Worm (Caenorhabditis elegans) whole organism, midembryonic: ENCODE data around the gene F56B3.2.
"Not testable (repeated sequence)": the region's sequence is repeated elsewhere in the genome, so short reads cannot be mapped to it uniquely, and the experiment has no call there.

Experiments used
- T22C8.4 ChIP-seq: fragments of 200-800 bp; sonication (Bioruptor generic); IDR thresholded peaks from 2 replicates; pipeline ENCODE4 v1.3.6; 2022; ENCODE audit warnings: missing genetic modification characterization, missing compliant biosample characterization
- cog-1 ChIP-seq: sonication (generic microtip); optimal IDR thresholded peaks from 2 replicates; lab custom pipeline; 2016; ENCODE audit warnings: missing genetic modification characterization, missing compliant biosample characterization
- flt-1 ChIP-seq: fragments of 200-800 bp; sonication (Bioruptor generic); IDR thresholded peaks from 2 replicates; pipeline ENCODE4 v1.3.6; 2022; ENCODE audit warnings: missing genetic modification characterization, missing compliant biosample characterization
- klf-2 ChIP-seq: fragments of 200-800 bp; sonication (Bioruptor generic); conservative IDR thresholded peaks from 2 replicates; pipeline ENCODE4 v1.3.6; 2022; ENCODE audit warnings: missing genetic modification reagents, missing genetic modification characterization, missing compliant biosample characterization
- med-1 ChIP-seq: sonication (generic microtip); optimal IDR thresholded peaks from 2 replicates; lab custom pipeline; 2017; ENCODE audit warnings: missing genetic modification characterization, mild to moderate bottlenecking, missing compliant biosample characterization, antibody characterized with exemption, missing genetic modification reagents; ENCODE audit not compliant: insufficient read depth
- ref-1 ChIP-seq: fragments of 200-800 bp; sonication (Bioruptor generic); conservative IDR thresholded peaks from 2 replicates; pipeline ENCODE4 v1.3.6; 2022; ENCODE audit warnings: missing genetic modification reagents, missing genetic modification characterization, missing compliant biosample characterization
- tab-1 ChIP-seq: fragments of 200-800 bp; sonication (Bioruptor generic); IDR thresholded peaks from 2 replicates; pipeline ENCODE4 v1.3.6; 2022; ENCODE audit warnings: missing genetic modification characterization, missing compliant biosample characterization
- ztf-23 ChIP-seq: fragments of 200-800 bp; sonication (Bioruptor generic); IDR thresholded peaks from 2 replicates; pipeline ENCODE4 v1.3.6; 2022; ENCODE audit warnings: missing genetic modification reagents, missing genetic modification characterization, missing compliant biosample characterization
- ztf-29 ChIP-seq: fragments of 200-800 bp; sonication (Bioruptor generic); IDR thresholded peaks from 2 replicates; pipeline ENCODE4 v1.3.6; 2022; ENCODE audit warnings: missing genetic modification reagents, missing genetic modification characterization, missing compliant biosample characterization

F56B3.2 gene

ce11 chrIV:795383-795872, 27.0 kb upstream of the F56B3.2 start, which contains the start of gene skr-18:
TSS of gene skr-18 (minus strand) at chrIV:795433.
- TF ChIP-seq ztf-23 (GFP tag; lab: Robert Waterston, UW) (no peak), tab-1 (GFP tag; lab: Robert Waterston, UW) (no peak), ztf-29 (GFP tag; lab: Robert Waterston, UW) (no peak), klf-2 (GFP tag; lab: Robert Waterston, UW) (no peak), med-1 (GFP tag; lab: Kevin White, UChicago) (no peak), T22C8.4 (GFP tag; lab: Robert Waterston, UW) (no peak), ref-1 (GFP tag; lab: Robert Waterston, UW) (no peak), flt-1 (GFP tag; lab: Robert Waterston, UW) (no peak), cog-1 (tag; lab: Kevin White, UChicago) (no peak)

- TF ChIP-seq klf-2 (GFP tag; lab: Robert Waterston, UW): no peak
- TF ChIP-seq ref-1 (GFP tag; lab: Robert Waterston, UW): no peak
- no peak for TF ChIP-seq flt-1 (GFP tag; lab: Robert Waterston, UW)
- TF ChIP-seq T22C8.4 (GFP tag; lab: Robert Waterston, UW): no peak
- TF ChIP-seq med-1 (GFP tag; lab: Kevin White, UChicago): no peak
- no peak for TF ChIP-seq cog-1 (tag; lab: Kevin White, UChicago)
- no peak for TF ChIP-seq tab-1 (GFP tag; lab: Robert Waterston, UW)
- TF ChIP-seq ztf-23 (GFP tag; lab: Robert Waterston, UW): no peak
- no peak for TF ChIP-seq ztf-29 (GFP tag; lab: Robert Waterston, UW)
These were observed 25.9 kb upstream of the F56B3.2 start, which contains the start of gene F56B3.4 for ce11 chrIV:794275-794674. TSS of gene F56B3.4 (minus strand) at chrIV:794275.

ce11 chrIV:787755-788154, 19.4 kb upstream of the F56B3.2 start, which contains the start of gene F56B3.6:
TSS of gene F56B3.6 (plus strand) at chrIV:788055.
- TF ChIP-seq cog-1 (tag; lab: Kevin White, UChicago) (no peak), ref-1 (GFP tag; lab: Robert Waterston, UW) (no peak), flt-1 (GFP tag; lab: Robert Waterston, UW) (no peak), klf-2 (GFP tag; lab: Robert Waterston, UW) (no peak), med-1 (GFP tag; lab: Kevin White, UChicago) (no peak), ztf-29 (GFP tag; lab: Robert Waterston, UW) (no peak), ztf-23 (GFP tag; lab: Robert Waterston, UW) (no peak), tab-1 (GFP tag; lab: Robert Waterston, UW) (no peak), T22C8.4 (GFP tag; lab: Robert Waterston, UW) (no peak)

- TF ChIP-seq flt-1 (GFP tag; lab: Robert Waterston, UW) (no peak), ref-1 (GFP tag; lab: Robert Waterston, UW) (no peak), tab-1 (GFP tag; lab: Robert Waterston, UW) (no peak), cog-1 (tag; lab: Kevin White, UChicago) (no peak), ztf-23 (GFP tag; lab: Robert Waterston, UW) (no peak), med-1 (GFP tag; lab: Kevin White, UChicago) (no peak), klf-2 (GFP tag; lab: Robert Waterston, UW) (no peak), T22C8.4 (GFP tag; lab: Robert Waterston, UW) (no peak), ztf-29 (GFP tag; lab: Robert Waterston, UW) (no peak)
These were observed 14.0 kb upstream of the F56B3.2 start for ce11 chrIV:782393-782792.

ce11 chrIV:778484-778883, 10.1 kb upstream of the F56B3.2 start, which contains the start of gene ugt-52:
TSS of gene ugt-52 (plus strand) at chrIV:778784.
- no peak for TF ChIP-seq tab-1 (GFP tag; lab: Robert Waterston, UW)
- no peak for TF ChIP-seq flt-1 (GFP tag; lab: Robert Waterston, UW)
- no peak for TF ChIP-seq ztf-23 (GFP tag; lab: Robert Waterston, UW)
- no peak for TF ChIP-seq ztf-29 (GFP tag; lab: Robert Waterston, UW)
- TF ChIP-seq ref-1 (GFP tag; lab: Robert Waterston, UW): no peak
- TF ChIP-seq med-1 (GFP tag; lab: Kevin White, UChicago): no peak
- TF ChIP-seq T22C8.4 (GFP tag; lab: Robert Waterston, UW): no peak
- TF ChIP-seq cog-1 (tag; lab: Kevin White, UChicago): no peak
- TF ChIP-seq klf-2 (GFP tag; lab: Robert Waterston, UW): no peak

- TF ChIP-seq ztf-29 (GFP tag; lab: Robert Waterston, UW): no peak
These were observed 5.2 kb upstream of the F56B3.2 start for ce11 chrIV:773580-773979.

ce11 chrIV:772931-773330, 4.5 kb upstream of the F56B3.2 start, which contains the start of gene mrpl-2:
TSS of gene mrpl-2 (plus strand) at chrIV:773237.
- TF ChIP-seq flt-1 (GFP tag; lab: Robert Waterston, UW): no peak
- TF ChIP-seq tab-1 (GFP tag; lab: Robert Waterston, UW): no peak
- TF ChIP-seq ztf-29 (GFP tag; lab: Robert Waterston, UW): no peak
- no peak for TF ChIP-seq med-1 (GFP tag; lab: Kevin White, UChicago)
- no peak for TF ChIP-seq klf-2 (GFP tag; lab: Robert Waterston, UW)
- no peak for TF ChIP-seq cog-1 (tag; lab: Kevin White, UChicago)
- no peak for TF ChIP-seq ztf-23 (GFP tag; lab: Robert Waterston, UW)
- TF ChIP-seq T22C8.4 (GFP tag; lab: Robert Waterston, UW): no peak
- no peak for TF ChIP-seq ref-1 (GFP tag; lab: Robert Waterston, UW)

- not testable (repeated sequence) for TF ChIP-seq ztf-29, klf-2, tab-1 (GFP tag; lab: Robert Waterston, UW)
These were observed 2.7 kb upstream of the F56B3.2 start, which contains the start of gene F56B3.9 for ce11 chrIV:771061-771460. TSS of gene F56B3.9 (plus strand) at chrIV:771361.
